Fruit fly (Drosophila melanogaster) whole organism, prepupa: ENCODE data around the gene CG7914.

Experiments
- Blimp-1 ChIP-seq: fragments of 200-800 bp; sonication (Bioruptor generic); optimal IDR thresholded peaks from 3 replicates; lab custom pipeline; 2017; ENCODE audit warnings: missing biosample characterization, missing genetic modification characterization, mild to moderate bottlenecking, moderate library complexity, missing genetic modification reagents
- CG10669 ChIP-seq: fragments of 200-800 bp; sonication (Bioruptor generic); optimal IDR thresholded peaks from 3 replicates; lab custom pipeline; 2018; ENCODE audit warnings: missing biosample characterization, mild to moderate bottlenecking, missing genetic modification characterization, moderate library complexity
- CG11294 ChIP-seq: fragments of 200-800 bp; sonication (Bioruptor generic); IDR thresholded peaks from 2 replicates; pipeline ENCODE4 v1.3.6; 2022; ENCODE audit warnings: missing biosample characterization, missing genetic modification characterization
- CG11762 ChIP-seq: fragments of 200-800 bp; sonication (Bioruptor generic); optimal IDR thresholded peaks from 3 replicates; lab custom pipeline; 2016; ENCODE audit warnings: missing biosample characterization, missing genetic modification characterization; ENCODE audit not compliant: insufficient read depth
- CG15336 ChIP-seq: fragments of 200-800 bp; sonication (Bioruptor generic); IDR thresholded peaks from 2 replicates; pipeline ENCODE4 v1.3.6; 2022; ENCODE audit warnings: missing biosample characterization, missing genetic modification characterization
- CG1621 ChIP-seq: fragments of 200-800 bp; sonication (Bioruptor generic); optimal IDR thresholded peaks from 3 replicates; lab custom pipeline; 2018; ENCODE audit warnings: missing biosample characterization, mild to moderate bottlenecking, missing genetic modification characterization
- CG16779 ChIP-seq: fragments of 200-800 bp; sonication (Bioruptor generic); optimal IDR thresholded peaks from 3 replicates; lab custom pipeline; 2017; ENCODE audit warnings: missing biosample characterization, mild to moderate bottlenecking, missing genetic modification characterization
- CG31627 ChIP-seq: fragments of 200-800 bp; sonication (Bioruptor generic); optimal IDR thresholded peaks from 3 replicates; lab custom pipeline; 2016; ENCODE audit warnings: missing biosample characterization, missing genetic modification characterization
- CG34406 ChIP-seq: fragments of 200-800 bp; sonication (Bioruptor generic); optimal IDR thresholded peaks from 3 replicates; lab custom pipeline; 2016; ENCODE audit warnings: missing biosample characterization, missing genetic modification characterization
- CG3919 ChIP-seq: fragments of 200-800 bp; sonication (Bioruptor generic); optimal IDR thresholded peaks from 3 replicates; lab custom pipeline; 2016; ENCODE audit warnings: missing biosample characterization, missing genetic modification characterization
- CG4318 ChIP-seq: fragments of 200-800 bp; sonication (Bioruptor generic); optimal IDR thresholded peaks from 3 replicates; lab custom pipeline; 2017; ENCODE audit warnings: missing biosample characterization, mild to moderate bottlenecking, missing genetic modification characterization
- CG6163 ChIP-seq: fragments of 200-800 bp; sonication (Bioruptor generic); IDR thresholded peaks from 3 replicates; pipeline ENCODE4 v1.3.6; 2022; ENCODE audit warnings: missing biosample characterization, missing genetic modification characterization
- CG6276 ChIP-seq: fragments of 200-800 bp; sonication (Bioruptor generic); optimal IDR thresholded peaks from 2 replicates; lab custom pipeline; 2017; ENCODE audit warnings: missing biosample characterization, mild to moderate bottlenecking, missing genetic modification characterization
- CG6854 ChIP-seq: fragments of 200-800 bp; sonication (Bioruptor generic); optimal IDR thresholded peaks from 2 replicates; lab custom pipeline; 2017; ENCODE audit warnings: missing biosample characterization, mild to moderate bottlenecking, missing genetic modification characterization
- CG7368 ChIP-seq: fragments of 200-800 bp; sonication (Bioruptor generic); optimal IDR thresholded peaks from 3 replicates; lab custom pipeline; 2016; ENCODE audit warnings: missing biosample characterization, missing genetic modification characterization
- CG8119 ChIP-seq: fragments of 200-800 bp; sonication (Bioruptor generic); IDR thresholded peaks from 3 replicates; pipeline ENCODE4 v1.3.6; 2022; ENCODE audit warnings: missing biosample characterization, missing genetic modification characterization
- CG8319 ChIP-seq: fragments of 200-800 bp; sonication (Bioruptor generic); optimal IDR thresholded peaks from 3 replicates; lab custom pipeline; 2016; ENCODE audit warnings: missing biosample characterization, missing genetic modification characterization
- CG8632 ChIP-seq: fragments of 200-800 bp; sonication (Bioruptor generic); optimal IDR thresholded peaks from 3 replicates; lab custom pipeline; 2016; ENCODE audit warnings: missing biosample characterization, missing genetic modification characterization
- CG9139 ChIP-seq: fragments of 200-800 bp; sonication (Bioruptor generic); optimal IDR thresholded peaks from 3 replicates; lab custom pipeline; 2017; ENCODE audit warnings: missing biosample characterization, mild to moderate bottlenecking, missing genetic modification characterization
- Eip78C ChIP-seq: fragments of 200-800 bp; sonication (Bioruptor generic); peaks from one replicate; lab custom pipeline; 2016; ENCODE audit warnings: missing biosample characterization, missing genetic modification characterization
- Eip93F ChIP-seq: fragments of 200-800 bp; sonication (Bioruptor generic); optimal IDR thresholded peaks from 2 replicates; lab custom pipeline; 2016; ENCODE audit warnings: missing biosample characterization, mild to moderate bottlenecking, missing genetic modification characterization
- Ets21C ChIP-seq: fragments of 200-800 bp; sonication (Bioruptor generic); optimal IDR thresholded peaks from 3 replicates; lab custom pipeline; 2016; ENCODE audit warnings: missing biosample characterization, missing genetic modification characterization
- Ets96B ChIP-seq: fragments of 200-800 bp; optimal IDR thresholded peaks from 2 replicates; lab custom pipeline; 2019; ENCODE audit warnings: missing biosample characterization, mild to moderate bottlenecking, missing genetic modification characterization, moderate library complexity
- Hr39 ChIP-seq: fragments of 200-800 bp; sonication (Bioruptor generic); optimal IDR thresholded peaks from 2 replicates; lab custom pipeline; 2016; ENCODE audit warnings: missing biosample characterization, missing genetic modification characterization
- OdsH ChIP-seq: fragments of 200-800 bp; sonication (Bioruptor generic); optimal IDR thresholded peaks from 3 replicates; lab custom pipeline; 2016; ENCODE audit warnings: missing biosample characterization, missing genetic modification characterization
- Smox ChIP-seq: fragments of 200-800 bp; sonication (Bioruptor generic); optimal IDR thresholded peaks from 3 replicates; lab custom pipeline; 2016; ENCODE audit warnings: missing biosample characterization, missing genetic modification characterization
- Sox102F ChIP-seq: fragments of 200-800 bp; sonication (Bioruptor generic); optimal IDR thresholded peaks from 2 replicates; lab custom pipeline; 2016; ENCODE audit warnings: missing biosample characterization, mild to moderate bottlenecking, missing genetic modification characterization
- Sox14 ChIP-seq: fragments of 200-800 bp; sonication (Bioruptor generic); optimal IDR thresholded peaks from 3 replicates; lab custom pipeline; 2016; ENCODE audit warnings: missing biosample characterization, missing genetic modification characterization
- Sox15 ChIP-seq: fragments of 200-800 bp; sonication (Bioruptor generic); optimal IDR thresholded peaks from 3 replicates; lab custom pipeline; 2016; ENCODE audit warnings: missing biosample characterization, missing genetic modification characterization
- achi ChIP-seq: fragments of 200-800 bp; sonication (Bioruptor generic); optimal IDR thresholded peaks from 3 replicates; lab custom pipeline; 2016; ENCODE audit warnings: missing biosample characterization, missing genetic modification characterization
- acj6 ChIP-seq: fragments of 200-800 bp; sonication (Bioruptor generic); optimal IDR thresholded peaks from 3 replicates; lab custom pipeline; 2016; ENCODE audit warnings: missing biosample characterization, missing genetic modification characterization
- dac ChIP-seq: fragments of 200-800 bp; sonication (Bioruptor generic); optimal IDR thresholded peaks from 2 replicates; lab custom pipeline; 2017; ENCODE audit warnings: missing biosample characterization, mild to moderate bottlenecking, missing genetic modification characterization
- dsx ChIP-seq: fragments of 200-800 bp; optimal IDR thresholded peaks from 3 replicates; lab custom pipeline; 2019; ENCODE audit warnings: missing biosample characterization, mild to moderate bottlenecking, missing genetic modification characterization, moderate library complexity; ENCODE audit not compliant: poor library complexity, severe bottlenecking
- eg ChIP-seq: fragments of 200-800 bp; sonication (Bioruptor generic); IDR thresholded peaks from 3 replicates; pipeline ENCODE4 v1.3.6; 2022; ENCODE audit warnings: missing biosample characterization, missing genetic modification characterization
- esn ChIP-seq: fragments of 200-800 bp; sonication (Bioruptor generic); optimal IDR thresholded peaks from 2 replicates; lab custom pipeline; 2016; ENCODE audit warnings: missing biosample characterization, mild to moderate bottlenecking, missing genetic modification characterization, moderate library complexity
- fd59A ChIP-seq: fragments of 200-800 bp; sonication (Bioruptor generic); optimal IDR thresholded peaks from 2 replicates; lab custom pipeline; 2017; ENCODE audit warnings: missing biosample characterization, mild to moderate bottlenecking, missing genetic modification characterization, missing genetic modification reagents
- fd85E ChIP-seq: fragments of 200-800 bp; sonication (Bioruptor generic); optimal IDR thresholded peaks from 3 replicates; lab custom pipeline; 2016; ENCODE audit warnings: missing biosample characterization, missing genetic modification characterization
- lz ChIP-seq: fragments of 200-800 bp; sonication (Bioruptor generic); optimal IDR thresholded peaks from 3 replicates; lab custom pipeline; 2016; ENCODE audit warnings: missing biosample characterization, missing genetic modification characterization
- net ChIP-seq: fragments of 200-800 bp; sonication (Bioruptor generic); optimal IDR thresholded peaks from 3 replicates; lab custom pipeline; 2016; ENCODE audit warnings: missing biosample characterization, missing genetic modification characterization
- pdm3 ChIP-seq: fragments of 200-800 bp; sonication (Bioruptor generic); optimal IDR thresholded peaks from 3 replicates; lab custom pipeline; 2016; ENCODE audit warnings: missing biosample characterization, missing genetic modification characterization
- salr ChIP-seq, 2 experiments: fragments of 200-800 bp; sonication (Bioruptor generic); optimal IDR thresholded peaks; 3 replicates each; lab custom pipeline; 2016 to 2018; ENCODE audit warnings: missing biosample characterization in 2 of 2, missing genetic modification characterization in 2 of 2, mild to moderate bottlenecking in 1 of 2
- spab ChIP-seq: fragments of 200-800 bp; sonication (Bioruptor generic); optimal IDR thresholded peaks from 2 replicates; lab custom pipeline; 2017; ENCODE audit warnings: missing biosample characterization, mild to moderate bottlenecking, missing genetic modification characterization, missing genetic modification reagents
- ss ChIP-seq, 2 experiments: fragments of 200-800 bp; sonication (Bioruptor generic); optimal IDR thresholded peaks; 2 replicates in 1 of 2; 3 replicates in 1 of 2; lab custom pipeline; 2017 to 2018; ENCODE audit warnings: mild to moderate bottlenecking in 2 of 2, missing biosample characterization in 2 of 2, missing genetic modification characterization in 2 of 2, moderate library complexity in 1 of 2
- topi ChIP-seq: fragments of 200-800 bp; sonication (Bioruptor generic); optimal IDR thresholded peaks from 3 replicates; lab custom pipeline; 2016; ENCODE audit warnings: missing biosample characterization, missing genetic modification characterization
- vri ChIP-seq: fragments of 200-800 bp; sonication (Bioruptor generic); optimal IDR thresholded peaks from 3 replicates; lab custom pipeline; 2016; ENCODE audit warnings: missing biosample characterization, mild to moderate bottlenecking, missing genetic modification characterization

The CG7914 gene

DNA sequence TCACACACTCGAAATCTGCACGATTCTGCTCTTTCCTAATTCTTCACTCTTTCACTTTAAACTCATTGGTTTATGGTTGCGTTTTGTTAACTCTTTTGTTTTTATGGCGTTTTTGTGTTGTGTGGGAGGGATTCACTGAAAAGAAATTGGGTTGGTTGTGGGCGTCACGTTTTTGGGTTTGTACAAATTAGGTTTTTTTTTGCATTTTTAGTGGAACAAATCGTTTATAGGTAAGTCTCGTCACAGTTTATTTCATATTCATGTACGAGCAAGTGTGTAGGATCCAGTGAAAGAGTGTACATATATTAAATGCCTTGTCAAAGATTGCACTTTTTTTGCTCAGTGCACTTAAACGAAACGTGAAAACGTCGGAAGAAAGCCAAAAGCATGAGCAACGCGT lies 28.5 kb downstream of the CG7914 start (continued):
- TF ChIP-seq Eip93F (no peak), CG3919 (GFP tag; lab: Kevin White, UChicago) (no peak), CG10669 (no peak), Sox15 (GFP tag; lab: Kevin White, UChicago) (peak; percentile 45), eg (GFP tag; lab: Robert Waterston, UW) (no peak), fd85E (GFP tag; lab: Kevin White, UChicago) (no peak), lz (GFP tag; lab: Kevin White, UChicago) (peak; percentile 75), CG7368 (GFP tag; lab: Kevin White, UChicago) (no peak), Hr39 (GFP tag; lab: Kevin White, UChicago) (peak; percentile 73), CG6854 (no peak), salr (GFP tag; optimal IDR thresholded peaks at IDR 0.05; lab: Kevin White, UChicago) (no peak), CG8319 (no peak), acj6 (GFP tag; lab: Kevin White, UChicago) (peak; percentile 47), spab (GFP tag; lab: Kevin White, UChicago) (no peak), dsx (GFP tag; lab: Kevin White, UChicago) (no peak), ss (GFP tag; optimal IDR thresholded peaks at IDR 0.05; lab: Kevin White, UChicago) (no peak), Ets21C (GFP tag; lab: Kevin White, UChicago) (peak; percentile 65), Eip78C (GFP tag; lab: Kevin White, UChicago) (peak; percentile 80), Blimp-1 (no peak)

dm6 chrX:19163446-19163845 lies 29.8 kb downstream of the CG7914 start:
- no peak for TF ChIP-seq CG11762 (GFP tag; lab: Kevin White, UChicago)
- TF ChIP-seq Blimp-1 = peak; percentile 17

DNA sequence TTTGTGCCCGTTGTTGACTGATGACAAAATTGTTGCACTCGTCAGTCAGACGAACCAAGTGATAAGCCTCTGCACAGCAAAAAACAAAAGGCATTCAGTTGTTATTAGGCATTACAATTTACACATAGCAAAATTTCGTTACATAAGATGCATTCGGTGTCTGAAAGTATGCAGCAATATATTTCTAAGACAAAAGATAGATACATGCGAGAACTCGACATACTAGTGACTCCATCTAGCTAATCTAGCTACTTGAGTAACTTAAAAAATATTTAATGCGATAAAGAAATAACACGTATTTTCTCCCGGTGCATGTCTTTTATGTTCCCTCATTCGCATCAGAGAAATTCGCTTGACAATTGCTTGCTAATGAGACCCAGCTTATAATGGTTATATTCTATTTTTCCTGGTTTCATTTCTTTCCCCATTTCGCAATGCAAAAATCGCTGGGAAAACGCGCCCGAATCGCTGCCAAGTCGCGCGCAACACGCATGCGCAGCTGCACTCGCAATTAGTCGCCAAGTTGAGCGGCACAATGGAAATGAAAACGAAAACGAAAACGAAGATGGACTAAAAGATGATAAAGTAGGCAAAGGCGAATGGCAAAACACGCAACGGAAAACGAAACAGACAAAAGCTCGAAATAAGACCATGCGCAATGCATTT lies 30.9 kb downstream of the CG7914 start:
- TF ChIP-seq CG6163 (0 out of 3 replicates have a peak, but pooled peaks have one; percentile 20), CG9139 (GFP tag; lab: Kevin White, UChicago) (no peak), CG31627 (GFP tag; lab: Kevin White, UChicago) (peak; percentile 81), ss (GFP tag; optimal IDR thresholded peaks at IDR 0.05; lab: Kevin White, UChicago) (peak; percentile 27 to 64), CG11294 (GFP tag; lab: Robert Waterston, UW) (0 out of 2 replicates have a peak, but pooled peaks have one; percentile 12), CG16779 (tag; lab: Kevin White, UChicago) (peak; percentile 23), acj6 (GFP tag; lab: Kevin White, UChicago) (peak; percentile 53), esn (GFP tag; lab: Kevin White, UChicago) (peak; percentile 81), CG8632 (peak; percentile 65), dac (GFP tag; lab: Kevin White, UChicago) (no peak), CG6854 (no peak), Smox (GFP tag; lab: Kevin White, UChicago) (peak; percentile 81), eg (GFP tag; lab: Robert Waterston, UW) (peak; percentile 42; the same call in 1 of the 3 replicates), CG4318 (GFP tag; lab: Kevin White, UChicago) (peak; percentile 48), CG8319 (peak; percentile 6), CG8119 (GFP tag; lab: Robert Waterston, UW) (peak; percentile 57), fd59A (GFP tag; lab: Kevin White, UChicago) (peak; percentile 67), CG11762 (GFP tag; lab: Kevin White, UChicago) (peak; percentile 28), Sox102F (GFP tag; lab: Kevin White, UChicago) (peak; percentile 81), net (GFP tag; lab: Kevin White, UChicago) (peak; percentile 62), achi (peak; percentile 65), CG15336 (GFP tag; lab: Robert Waterston, UW) (no peak; the same call in 1 of the 2 replicates), Sox15 (GFP tag; lab: Kevin White, UChicago) (peak; percentile 58), CG34406 (GFP tag; lab: Kevin White, UChicago) (peak; percentile 71), vri (GFP tag; lab: Kevin White, UChicago) (peak; percentile 67), pdm3 (GFP tag; lab: Kevin White, UChicago) (peak; percentile 81), Sox14 (peak; percentile 84), topi (GFP tag; lab: Kevin White, UChicago) (peak; percentile 61), Blimp-1 (no peak), Ets96B (tag; lab: Kevin White, UChicago) (peak; percentile 66), lz (GFP tag; lab: Kevin White, UChicago) (peak; percentile 81), CG6276 (peak; percentile 29), OdsH (peak; percentile 77), CG1621 (peak; percentile 72)
